Worm (Caenorhabditis elegans): ENCODE measurements around the gene wrt-2.

DNA sequence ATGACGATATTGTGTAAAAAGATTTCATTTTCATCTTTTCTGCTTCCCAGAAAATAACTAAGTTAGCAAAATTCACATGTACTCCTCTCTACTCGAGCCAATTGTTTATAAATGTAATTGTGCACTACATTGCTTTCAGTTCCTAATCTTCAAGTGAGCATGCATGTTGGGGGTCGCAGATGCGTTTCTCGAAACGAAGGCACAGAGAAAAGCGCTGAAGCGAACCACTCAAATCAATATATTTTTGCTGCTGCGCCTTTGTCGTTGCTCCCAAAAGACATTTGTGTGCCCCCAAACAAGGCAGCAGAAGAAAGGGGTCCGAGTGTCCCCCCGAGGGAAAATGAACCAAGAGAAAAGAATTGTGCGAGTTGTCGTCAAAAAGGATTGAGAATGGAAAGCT lies 32.1 kb upstream of the wrt-2 start:
- TF ChIP-seq mel-28 (tag; optimal IDR thresholded peaks at IDR 0.05; ENCODE audit: borderline replicate concordance), result no peak
- no peak for TF ChIP-seq pha-4 (tag; optimal IDR thresholded peaks at IDR 0.05)
- TF ChIP-seq bed-2 (GFP tag; IDR thresholded peaks at IDR 0.05), result no peak
- no peak for TF ChIP-seq lin-40 (tag; optimal IDR thresholded peaks at IDR 0.05)
- TF ChIP-seq unc-130 (GFP tag; optimal IDR thresholded peaks at IDR 0.05), result no peak
- TF ChIP-seq lir-1 (GFP tag; conservative IDR thresholded peaks at IDR 0.05), result no peak
- TF ChIP-seq repo-1 (tag; optimal IDR thresholded peaks at IDR 0.05), result no peak
- TF ChIP-seq ztf-18 (tag; optimal IDR thresholded peaks at IDR 0.05), result no peak
- no peak for TF ChIP-seq egl-18 (GFP tag; IDR thresholded peaks at IDR 0.05)
